Worm (Caenorhabditis elegans) whole organism, early embryonic: Measurements from ENCODE around the gene srj-33.

ENCODE experiments used
- B0310.2 ChIP-seq: sonication (generic microtip); optimal IDR thresholded peaks from 2 replicates; lab custom pipeline; 2016; ENCODE audit warnings: mild to moderate bottlenecking, missing genetic modification characterization, missing compliant biosample characterization
- F13C5.2 ChIP-seq: sonication (generic microtip); optimal IDR thresholded peaks from 2 replicates; lab custom pipeline; 2017; ENCODE audit warnings: mild to moderate bottlenecking, missing genetic modification characterization, inconsistent platforms, missing compliant biosample characterization
- aly-1 ChIP-seq: sonication (generic microtip); optimal IDR thresholded peaks from 2 replicates; lab custom pipeline; 2016; ENCODE audit warnings: missing genetic modification characterization, missing compliant biosample characterization
- ama-1 ChIP-seq: fragments of 150-350 bp; optimal IDR thresholded peaks from 2 replicates; lab custom pipeline; 2014
- ceh-13 ChIP-seq: fragments of 200-800 bp; sonication (Bioruptor generic); optimal IDR thresholded peaks from 2 replicates; lab custom pipeline; 2018; ENCODE audit warnings: mild to moderate bottlenecking, missing genetic modification characterization, missing compliant biosample characterization
- ceh-36 ChIP-seq: sonication (generic microtip); optimal IDR thresholded peaks from 2 replicates; lab custom pipeline; 2016; ENCODE audit warnings: missing genetic modification characterization, inconsistent platforms, missing compliant biosample characterization
- ets-7 ChIP-seq: sonication (generic microtip); optimal IDR thresholded peaks from 2 replicates; lab custom pipeline; 2016; ENCODE audit warnings: missing genotype, missing genetic modification characterization, missing compliant biosample characterization
- flt-1 ChIP-seq: fragments of 200-800 bp; sonication (Bioruptor generic); IDR thresholded peaks from 2 replicates; pipeline ENCODE4 v1.3.6; 2022; ENCODE audit warnings: missing genetic modification characterization, missing compliant biosample characterization
- hmbx-1 ChIP-seq: sonication (generic microtip); optimal IDR thresholded peaks from 2 replicates; lab custom pipeline; 2016; ENCODE audit warnings: mild to moderate bottlenecking, missing genetic modification characterization, missing compliant biosample characterization
- hmg-4 ChIP-seq: fragments of 200-800 bp; sonication (Bioruptor generic); optimal IDR thresholded peaks from 2 replicates; lab custom pipeline; 2018; ENCODE audit warnings: mild to moderate bottlenecking, missing genetic modification characterization, missing compliant biosample characterization
- hnd-1 ChIP-seq: sonication (generic microtip); optimal IDR thresholded peaks from 2 replicates; lab custom pipeline; 2016; ENCODE audit warnings: missing genetic modification characterization, missing compliant biosample characterization
- pes-1 ChIP-seq: fragments of 200-800 bp; sonication (Bioruptor generic); IDR thresholded peaks from 2 replicates; pipeline ENCODE4 v1.3.6; 2022; ENCODE audit warnings: missing genetic modification reagents, missing genetic modification characterization, missing compliant biosample characterization
- scrt-1 ChIP-seq: fragments of 200-800 bp; sonication (Bioruptor generic); IDR thresholded peaks from 2 replicates; pipeline ENCODE4 v1.3.6; 2022; ENCODE audit warnings: missing genetic modification characterization, missing compliant biosample characterization
- sea-1 ChIP-seq: fragments of 200-800 bp; sonication (Bioruptor generic); conservative IDR thresholded peaks from 2 replicates; pipeline ENCODE4 v1.3.6; 2022; ENCODE audit warnings: missing genetic modification characterization, missing compliant biosample characterization
- tbx-11 ChIP-seq: fragments of 200-800 bp; sonication (Bioruptor generic); IDR thresholded peaks from 2 replicates; pipeline ENCODE4 v1.3.6; 2022; ENCODE audit warnings: missing genetic modification characterization, missing compliant biosample characterization
- tbx-37 ChIP-seq: fragments of 200-800 bp; sonication (Bioruptor generic); conservative IDR thresholded peaks from 2 replicates; pipeline ENCODE4 v1.3.6; 2022; ENCODE audit warnings: missing genetic modification reagents, missing genetic modification characterization, missing compliant biosample characterization
- tra-4 ChIP-seq: sonication (generic microtip); optimal IDR thresholded peaks from 2 replicates; lab custom pipeline; 2017; ENCODE audit warnings: missing genetic modification characterization, missing compliant biosample characterization

srj-33 gene

ce11 chrV:9978425-9978824 lies 41.1 kb upstream of the srj-33 start:
- peak; percentile 22 for TF ChIP-seq hmg-4
- no peak for TF ChIP-seq ceh-13 (GFP tag; lab: Kevin White, UChicago)

- TF ChIP-seq sea-1 (GFP tag; lab: Robert Waterston, UW) = no peak
- TF ChIP-seq aly-1 (tag; lab: Kevin White, UChicago) = no peak
- no peak for TF ChIP-seq ceh-36 (tag; lab: Kevin White, UChicago)
Observed at ce11 chrV:9977211-9977610, 39.9 kb upstream of the srj-33 start.

ce11 chrV:9976138-9976537 lies 38.8 kb upstream of the srj-33 start, which contains the start of gene unc-41:
unc-41 (minus strand) TSS chrV:9976238.
- TF ChIP-seq ama-1 (lab: Kevin White, UChicago) = no peak
- TF ChIP-seq tra-4 = no peak
- TF ChIP-seq aly-1 (tag; lab: Kevin White, UChicago) = no peak
- no peak for TF ChIP-seq sea-1 (GFP tag; lab: Robert Waterston, UW)
- TF ChIP-seq ceh-13 (GFP tag; lab: Kevin White, UChicago) = no peak
- TF ChIP-seq hmg-4 = no peak
- no peak for TF ChIP-seq hnd-1 (tag; lab: Kevin White, UChicago)
- TF ChIP-seq tbx-11 (GFP tag; lab: Robert Waterston, UW) = no peak
- TF ChIP-seq pes-1 (GFP tag; lab: Robert Waterston, UW) = no peak
- no peak for TF ChIP-seq F13C5.2 (tag; lab: Kevin White, UChicago)
- no peak for TF ChIP-seq hmbx-1
- TF ChIP-seq tbx-37 = no peak
- TF ChIP-seq B0310.2 (tag; lab: Kevin White, UChicago) = no peak
- no peak for TF ChIP-seq scrt-1 (GFP tag; lab: Robert Waterston, UW)
- no peak for TF ChIP-seq ets-7
- TF ChIP-seq ceh-36 (tag; lab: Kevin White, UChicago) = no peak
- no peak for TF ChIP-seq flt-1 (GFP tag; lab: Robert Waterston, UW)

- TF ChIP-seq ets-7 (no peak), B0310.2 (tag; lab: Kevin White, UChicago) (no peak), ceh-36 (tag; lab: Kevin White, UChicago) (no peak)
Observed at ce11 chrV:9974264-9974663, 36.9 kb upstream of the srj-33 start.

ce11 chrV:9970119-9970518 lies 32.8 kb upstream of the srj-33 start:
- TF ChIP-seq scrt-1 (GFP tag; lab: Robert Waterston, UW) (peak; percentile 97), hmg-4 (peak; percentile 94), ets-7 (peak; percentile 86), hnd-1 (tag; lab: Kevin White, UChicago) (peak; percentile 87), F13C5.2 (tag; lab: Kevin White, UChicago) (peak; percentile 94), pes-1 (GFP tag; lab: Robert Waterston, UW) (peak; percentile 95), ama-1 (lab: Kevin White, UChicago) (no peak), ceh-36 (tag; lab: Kevin White, UChicago) (peak; percentile 92), tbx-11 (GFP tag; lab: Robert Waterston, UW) (peak; percentile 94), ceh-13 (GFP tag; lab: Kevin White, UChicago) (peak; percentile 86), aly-1 (tag; lab: Kevin White, UChicago) (peak; percentile 89), flt-1 (GFP tag; lab: Robert Waterston, UW) (peak; percentile 90), tra-4 (peak; percentile 76), hmbx-1 (peak; percentile 82), tbx-37 (peak; percentile 90), sea-1 (GFP tag; lab: Robert Waterston, UW) (peak; percentile 96), B0310.2 (tag; lab: Kevin White, UChicago) (peak; percentile 90)

ce11 chrV:9965891-9966290 lies 28.6 kb upstream of the srj-33 start:
- TF ChIP-seq B0310.2 (tag; lab: Kevin White, UChicago) (no peak), hmbx-1 (no peak), tbx-11 (GFP tag; lab: Robert Waterston, UW) (no peak), tra-4 (no peak), pes-1 (GFP tag; lab: Robert Waterston, UW) (no peak), ceh-36 (tag; lab: Kevin White, UChicago) (no peak), sea-1 (GFP tag; lab: Robert Waterston, UW) (no peak), ceh-13 (GFP tag; lab: Kevin White, UChicago) (no peak), scrt-1 (GFP tag; lab: Robert Waterston, UW) (no peak), F13C5.2 (tag; lab: Kevin White, UChicago) (no peak), flt-1 (GFP tag; lab: Robert Waterston, UW) (no peak)

- no peak for TF ChIP-seq scrt-1 (GFP tag; lab: Robert Waterston, UW)
- peak; percentile 31 for TF ChIP-seq hmg-4
Observed at ce11 chrV:9964152-9964785, 26.9 kb upstream of the srj-33 start.

- no peak for TF ChIP-seq sea-1 (GFP tag; lab: Robert Waterston, UW)
- no peak for TF ChIP-seq pes-1 (GFP tag; lab: Robert Waterston, UW)
- TF ChIP-seq ama-1 (lab: Kevin White, UChicago) = no peak
- TF ChIP-seq tra-4 = no peak
- no peak for TF ChIP-seq hnd-1 (tag; lab: Kevin White, UChicago)
- TF ChIP-seq B0310.2 (tag; lab: Kevin White, UChicago) = no peak
- no peak for TF ChIP-seq F13C5.2 (tag; lab: Kevin White, UChicago)
- no peak for TF ChIP-seq aly-1 (tag; lab: Kevin White, UChicago)
- no peak for TF ChIP-seq hmg-4
- no peak for TF ChIP-seq tbx-11 (GFP tag; lab: Robert Waterston, UW)
- TF ChIP-seq hmbx-1 = no peak
- TF ChIP-seq tbx-37 = no peak
- no peak for TF ChIP-seq ceh-36 (tag; lab: Kevin White, UChicago)
- TF ChIP-seq ceh-13 (GFP tag; lab: Kevin White, UChicago) = no peak
- TF ChIP-seq flt-1 (GFP tag; lab: Robert Waterston, UW) = no peak
Observed at ce11 chrV:9962916-9963315, 25.6 kb upstream of the srj-33 start.
